Fruit fly (Drosophila melanogaster) whole organism, embryonic: ENCODE measurements around the gene CycG.

ENCODE experiments used
- Aef1 ChIP-seq: fragments of 200-800 bp; sonication (Bioruptor generic); IDR thresholded peaks from 3 replicates; pipeline ENCODE4 v1.3.6; 2022; ENCODE audit warnings: missing biosample characterization, missing genetic modification characterization
- B-H2 ChIP-seq: fragments of 200-800 bp; sonication (Bioruptor generic); optimal IDR thresholded peaks from 2 replicates; lab custom pipeline; 2018; ENCODE audit warnings: missing biosample characterization, mild to moderate bottlenecking, missing genetic modification characterization
- CG10462 ChIP-seq: fragments of 200-800 bp; sonication (Bioruptor generic); optimal IDR thresholded peaks from 2 replicates; lab custom pipeline; 2016; ENCODE audit warnings: missing biosample characterization, missing genetic modification characterization
- CG12769 ChIP-seq: fragments of 200-800 bp; sonication (Bioruptor generic); optimal IDR thresholded peaks from 2 replicates; lab custom pipeline; 2019; ENCODE audit warnings: missing biosample characterization, mild to moderate bottlenecking, missing genetic modification characterization, moderate library complexity
- CG13424 ChIP-seq: fragments of 200-800 bp; sonication (Bioruptor generic); optimal IDR thresholded peaks from 2 replicates; lab custom pipeline; 2019; ENCODE audit warnings: missing biosample characterization, mild to moderate bottlenecking, missing genetic modification characterization, moderate library complexity
- CG16779 ChIP-seq: fragments of 200-800 bp; sonication (Bioruptor generic); IDR thresholded peaks from 2 replicates; pipeline ENCODE4 v1.3.6; 2022; ENCODE audit warnings: missing biosample characterization, missing genetic modification characterization
- CG17359 ChIP-seq: fragments of 200-800 bp; sonication (Bioruptor generic); optimal IDR thresholded peaks from 3 replicates; lab custom pipeline; 2018; ENCODE audit warnings: missing biosample characterization, mild to moderate bottlenecking, missing genetic modification characterization, moderate library complexity
- CG18262 ChIP-seq: fragments of 200-800 bp; optimal IDR thresholded peaks from 3 replicates; lab custom pipeline; 2019; ENCODE audit warnings: missing biosample characterization, mild to moderate bottlenecking, missing genetic modification characterization, moderate library complexity
- CG30403 ChIP-seq: fragments of 200-800 bp; sonication (Bioruptor generic); optimal IDR thresholded peaks from 3 replicates; lab custom pipeline; 2016; ENCODE audit warnings: missing biosample characterization, missing genetic modification characterization
- CG32532 ChIP-seq: fragments of 200-800 bp; sonication (Bioruptor generic); IDR thresholded peaks from 2 replicates; pipeline ENCODE4 v1.3.6; 2022; ENCODE audit warnings: missing biosample characterization, missing genetic modification characterization
- CG34376 ChIP-seq: fragments of 200-800 bp; sonication (Bioruptor generic); optimal IDR thresholded peaks from 2 replicates; lab custom pipeline; 2018; ENCODE audit warnings: missing biosample characterization, mild to moderate bottlenecking, missing genetic modification characterization
- CG42726 ChIP-seq: fragments of 200-800 bp; sonication (Bioruptor generic); IDR thresholded peaks from 2 replicates; pipeline ENCODE4 v1.3.6; 2022; ENCODE audit warnings: missing biosample characterization, missing genetic modification characterization; ENCODE audit not compliant: partially characterized antibody
- CG4282 ChIP-seq: fragments of 200-800 bp; sonication (Bioruptor generic); optimal IDR thresholded peaks from 2 replicates; lab custom pipeline; 2016; ENCODE audit warnings: missing biosample characterization, missing genetic modification characterization
- CG4328 ChIP-seq: fragments of 200-800 bp; sonication (Bioruptor generic); optimal IDR thresholded peaks from 3 replicates; lab custom pipeline; 2017; ENCODE audit warnings: missing biosample characterization, missing genetic modification reagents, missing genetic modification characterization
- CG6683 ChIP-seq: fragments of 200-800 bp; sonication (Bioruptor generic); optimal IDR thresholded peaks from 2 replicates; lab custom pipeline; 2017; ENCODE audit warnings: missing biosample characterization, mild to moderate bottlenecking, missing genetic modification characterization, missing genetic modification reagents
- CG6854 ChIP-seq: fragments of 200-800 bp; sonication (Bioruptor generic); optimal IDR thresholded peaks from 3 replicates; lab custom pipeline; 2017; ENCODE audit warnings: missing biosample characterization, mild to moderate bottlenecking, missing genetic modification characterization
- CG7372 ChIP-seq: fragments of 200-800 bp; sonication (Bioruptor generic); IDR thresholded peaks from 2 replicates; pipeline ENCODE4 v1.3.6; 2022; ENCODE audit warnings: missing biosample characterization, missing genetic modification characterization
- CG7745 ChIP-seq: fragments of 200-800 bp; sonication (Bioruptor generic); optimal IDR thresholded peaks from 2 replicates; lab custom pipeline; 2018; ENCODE audit warnings: missing biosample characterization, mild to moderate bottlenecking, missing genetic modification characterization, moderate library complexity
- CG9437 ChIP-seq: fragments of 200-800 bp; sonication (Bioruptor generic); optimal IDR thresholded peaks from 2 replicates; lab custom pipeline; 2018; ENCODE audit warnings: missing biosample characterization, mild to moderate bottlenecking, missing genetic modification characterization
- CG9797 ChIP-seq: fragments of 200-800 bp; sonication (Bioruptor generic); optimal IDR thresholded peaks from 3 replicates; lab custom pipeline; 2018; ENCODE audit warnings: missing biosample characterization, mild to moderate bottlenecking, missing genetic modification characterization
- Dad ChIP-seq: fragments of 200-800 bp; sonication (Bioruptor generic); optimal IDR thresholded peaks from 3 replicates; lab custom pipeline; 2016; ENCODE audit warnings: missing biosample characterization, missing genetic modification characterization
- Dbx ChIP-seq: fragments of 200-800 bp; sonication (Bioruptor generic); IDR thresholded peaks from 3 replicates; pipeline ENCODE4 v1.3.6; 2022; ENCODE audit warnings: missing biosample characterization, missing genetic modification characterization
- ERR ChIP-seq: fragments of 200-800 bp; sonication (Bioruptor generic); optimal IDR thresholded peaks from 2 replicates; lab custom pipeline; 2016; ENCODE audit warnings: missing biosample characterization, missing genetic modification characterization
- Ets65A ChIP-seq: fragments of 200-800 bp; sonication (Bioruptor generic); peaks from one replicate; lab custom pipeline; 2016; ENCODE audit warnings: missing biosample characterization, missing genetic modification characterization
- GATAe ChIP-seq: fragments of 200-800 bp; sonication (Bioruptor generic); conservative IDR thresholded peaks from 2 replicates; pipeline ENCODE4 v1.3.6; 2022; ENCODE audit warnings: missing biosample characterization, missing genetic modification characterization
- HLHmδ ChIP-seq: fragments of 200-800 bp; sonication (Bioruptor generic); optimal IDR thresholded peaks from 2 replicates; lab custom pipeline; 2018; ENCODE audit warnings: missing biosample characterization, mild to moderate bottlenecking, missing genetic modification characterization, moderate library complexity
- HmgD ChIP-seq: fragments of 200-800 bp; sonication (Bioruptor generic); optimal IDR thresholded peaks from 3 replicates; lab custom pipeline; 2016; ENCODE audit warnings: missing biosample characterization, missing genetic modification characterization
- Med ChIP-seq: fragments of 200-800 bp; sonication (Bioruptor generic); peaks from one replicate; lab custom pipeline; 2016; ENCODE audit warnings: missing biosample characterization, missing genetic modification characterization, mild to moderate bottlenecking, inconsistent platforms, moderate library complexity
- Myb ChIP-seq: fragments of 200-800 bp; sonication (Bioruptor generic); optimal IDR thresholded peaks from 2 replicates; lab custom pipeline; 2016; ENCODE audit warnings: missing biosample characterization, missing genetic modification characterization
- NFAT ChIP-seq: fragments of 200-800 bp; sonication (Bioruptor generic); IDR thresholded peaks from 2 replicates; pipeline ENCODE4 v1.3.6; 2022; ENCODE audit warnings: missing biosample characterization, missing genetic modification characterization
- Xrp1 ChIP-seq: fragments of 200-800 bp; sonication (Bioruptor generic); IDR thresholded peaks from 2 replicates; pipeline ENCODE4 v1.3.6; 2022; ENCODE audit warnings: missing biosample characterization, missing genetic modification characterization
- bbx ChIP-seq: fragments of 200-800 bp; sonication (Bioruptor generic); IDR thresholded peaks from 2 replicates; pipeline ENCODE4 v1.3.6; 2022; ENCODE audit warnings: missing biosample characterization, missing genetic modification characterization; ENCODE audit not compliant: partially characterized antibody
- bcd ChIP-seq: fragments of 200-800 bp; sonication (Bioruptor generic); optimal IDR thresholded peaks from 2 replicates; lab custom pipeline; 2017; ENCODE audit warnings: missing biosample characterization, mild to moderate bottlenecking, missing genetic modification characterization
- caup ChIP-seq: fragments of 200-800 bp; sonication (Bioruptor generic); optimal IDR thresholded peaks from 3 replicates; lab custom pipeline; 2017; ENCODE audit warnings: missing biosample characterization, mild to moderate bottlenecking, missing genetic modification characterization, moderate library complexity; ENCODE audit not compliant: severe bottlenecking
- corto ChIP-seq: fragments of 200-800 bp; sonication (Bioruptor generic); optimal IDR thresholded peaks from 2 replicates; lab custom pipeline; 2016; ENCODE audit warnings: missing biosample characterization, mild to moderate bottlenecking, missing genetic modification characterization, moderate library complexity
- croc ChIP-seq: fragments of 200-800 bp; sonication (Bioruptor generic); conservative IDR thresholded peaks from 3 replicates; pipeline ENCODE4 v1.3.6; 2022; ENCODE audit warnings: missing biosample characterization, missing genetic modification characterization
- exex ChIP-seq: fragments of 200-800 bp; sonication (Bioruptor generic); optimal IDR thresholded peaks from 4 replicates; lab custom pipeline; 2018; ENCODE audit warnings: missing biosample characterization, mild to moderate bottlenecking, missing genetic modification characterization, moderate library complexity
- ftz-f1 ChIP-seq: fragments of 200-800 bp; sonication (Bioruptor generic); optimal IDR thresholded peaks from 2 replicates; lab custom pipeline; 2016; ENCODE audit warnings: missing biosample characterization, missing genetic modification characterization
- hb ChIP-seq: fragments of 200-800 bp; sonication (Bioruptor generic); IDR thresholded peaks from 3 replicates; pipeline ENCODE4 v1.3.6; 2022; ENCODE audit warnings: missing biosample characterization, missing genetic modification characterization; ENCODE audit not compliant: partially characterized antibody
- jing ChIP-seq: fragments of 200-800 bp; sonication (Bioruptor generic); optimal IDR thresholded peaks from 2 replicates; lab custom pipeline; 2018; ENCODE audit warnings: missing biosample characterization, mild to moderate bottlenecking, missing genetic modification characterization
- klu ChIP-seq: fragments of 200-800 bp; sonication (Bioruptor generic); IDR thresholded peaks from 2 replicates; pipeline ENCODE4 v1.3.6; 2022; ENCODE audit warnings: missing biosample characterization, missing genetic modification characterization
- lbe ChIP-seq: fragments of 200-800 bp; sonication (Bioruptor generic); optimal IDR thresholded peaks from 2 replicates; lab custom pipeline; 2016; ENCODE audit warnings: missing biosample characterization, mild to moderate bottlenecking, missing genetic modification characterization
- mirr ChIP-seq: fragments of 200-800 bp; sonication (Bioruptor generic); optimal IDR thresholded peaks from 3 replicates; lab custom pipeline; 2018; ENCODE audit warnings: missing biosample characterization, mild to moderate bottlenecking, missing genetic modification characterization
- sd ChIP-seq: fragments of 200-800 bp; sonication (Bioruptor generic); optimal IDR thresholded peaks from 3 replicates; lab custom pipeline; 2018; ENCODE audit warnings: missing biosample characterization, mild to moderate bottlenecking, missing genetic modification characterization, moderate library complexity
- sens ChIP-seq: fragments of 200-800 bp; sonication (Bioruptor generic); peaks from one replicate; lab custom pipeline; 2016; ENCODE audit warnings: missing biosample characterization, missing genetic modification characterization
- slou ChIP-seq: fragments of 200-800 bp; sonication (Bioruptor generic); optimal IDR thresholded peaks from 3 replicates; lab custom pipeline; 2016; ENCODE audit warnings: missing biosample characterization, missing genetic modification characterization
- tin ChIP-seq: fragments of 200-800 bp; sonication (Bioruptor generic); optimal IDR thresholded peaks from 3 replicates; lab custom pipeline; 2016; ENCODE audit warnings: missing biosample characterization, missing genetic modification characterization

The CycG gene

DNA sequence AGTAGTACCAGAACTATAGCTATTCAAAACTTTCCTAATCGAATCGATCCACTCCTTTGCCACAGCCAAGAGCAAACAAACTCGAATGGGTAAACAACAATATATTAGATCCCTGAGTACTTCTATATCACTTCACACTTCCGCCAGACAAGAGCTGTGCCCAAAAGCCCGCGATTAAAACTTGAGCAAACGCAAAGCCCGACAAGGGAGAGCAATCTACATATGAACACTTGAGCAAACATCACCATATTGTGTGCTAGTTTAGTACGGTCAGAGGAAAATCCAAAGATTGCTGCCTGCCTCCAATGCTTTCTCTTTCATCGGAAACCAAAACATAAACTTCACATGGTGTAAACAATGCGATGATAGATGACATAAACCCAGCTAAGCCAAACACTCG is 8.8 kb downstream of the CycG start (continued):
- TF ChIP-seq CG16779 (GFP tag; lab: Robert Waterston, UW), result no peak
- TF ChIP-seq bcd (GFP tag; lab: Kevin White, UChicago), result no peak
- TF ChIP-seq CG17359 (tag; lab: Kevin White, UChicago), result no peak
- no peak for TF ChIP-seq CG18262 (tag; lab: Kevin White, UChicago)
- no peak for TF ChIP-seq Aef1 (GFP tag; lab: Robert Waterston, UW)
- peak; percentile 1 for TF ChIP-seq Dad (GFP tag; lab: Kevin White, UChicago)
- no peak for TF ChIP-seq CG7372 (GFP tag; lab: Robert Waterston, UW)
- TF ChIP-seq jing (GFP tag; lab: Kevin White, UChicago), result no peak
- TF ChIP-seq klu (GFP tag; lab: Robert Waterston, UW), result no peak
- no peak for TF ChIP-seq bbx (GFP tag; lab: Robert Waterston, UW)
- no peak for TF ChIP-seq lbe (GFP tag; lab: Kevin White, UChicago)
- no peak for TF ChIP-seq tin (GFP tag; lab: Kevin White, UChicago)
- no peak for TF ChIP-seq croc (GFP tag; lab: Robert Waterston, UW)
- TF ChIP-seq, all 482 proteins: peak for 53

DNA sequence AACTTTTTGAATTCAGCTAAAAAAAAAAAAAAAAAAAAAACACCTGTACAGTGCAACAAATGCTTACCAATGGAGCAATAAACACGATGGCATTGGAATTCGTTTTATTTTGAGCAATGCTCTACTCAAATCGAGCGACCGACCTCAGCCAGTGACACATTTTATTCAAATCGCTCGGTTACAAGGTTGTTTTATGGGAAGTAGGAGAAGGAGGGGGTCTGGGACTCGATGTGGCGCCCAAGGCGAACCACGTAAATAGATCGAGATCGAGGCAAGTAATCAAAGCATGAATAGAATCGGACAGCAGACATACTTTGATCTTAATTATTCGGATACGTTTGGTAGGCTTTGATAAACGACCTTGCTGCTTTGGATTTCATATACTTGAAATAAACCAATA is 9.2 kb downstream of the CycG start:
- TF ChIP-seq sens (GFP tag; lab: Kevin White, UChicago) (peak; percentile 60), CG12769 (tag; lab: Kevin White, UChicago) (peak; percentile 91), CG9797 (no peak), CG10462 (no peak), ftz-f1 (GFP tag; lab: Kevin White, UChicago) (peak; percentile 92), hb (GFP tag; lab: Robert Waterston, UW) (no peak), CG30403 (no peak), sd (peak; percentile 58), NFAT (GFP tag; lab: Robert Waterston, UW) (no peak), Myb (GFP tag; lab: Kevin White, UChicago) (no peak)
- TF ChIP-seq, all 482 proteins: peak for 4

DNA sequence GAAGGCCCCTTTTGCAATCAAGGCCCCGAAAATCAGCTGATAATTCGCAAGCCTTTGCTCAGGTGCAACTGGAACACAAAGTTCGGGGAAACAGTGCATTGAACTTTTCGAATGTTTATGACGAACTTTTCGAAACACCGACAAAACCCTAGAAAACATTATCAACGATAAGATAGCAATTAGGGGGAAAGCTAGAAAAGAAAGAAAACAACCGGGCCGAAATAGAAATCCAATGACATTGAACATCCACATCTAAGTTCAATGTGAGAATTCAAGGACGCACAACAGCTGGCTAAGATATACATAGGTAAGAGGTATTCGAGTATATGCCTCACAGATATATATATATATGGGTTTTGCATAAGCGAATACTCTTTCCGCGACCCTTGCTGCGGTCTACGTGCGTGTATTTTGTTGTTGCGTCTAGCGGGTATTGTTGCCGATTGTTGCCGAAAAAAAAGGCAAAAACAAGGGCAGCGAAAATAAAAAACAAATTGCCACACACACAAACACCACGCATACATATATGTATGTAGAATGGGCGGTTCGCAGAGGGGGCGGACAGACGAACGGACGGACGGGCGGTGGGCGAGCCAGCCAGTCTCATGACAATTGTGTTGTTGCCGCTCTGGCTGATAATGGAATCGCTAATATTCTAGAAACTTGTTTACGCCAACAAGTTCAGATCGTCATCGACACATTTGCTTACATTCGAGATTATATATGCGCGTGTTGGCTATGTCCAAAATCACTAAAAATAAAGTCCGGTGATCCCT is 12.7 kb downstream of the CycG start:
- TF ChIP-seq B-H2 (GFP tag; lab: Kevin White, UChicago) (peak; percentile 19), Med (GFP tag; lab: Kevin White, UChicago) (peak; percentile 85), CG6683 (no peak), caup (GFP tag; lab: Kevin White, UChicago) (peak; percentile 13), ERR (GFP tag; lab: Kevin White, UChicago) (peak; percentile 8), CG4282 (GFP tag; lab: Kevin White, UChicago) (no peak), CG17359 (tag; lab: Kevin White, UChicago) (no peak), HLHmδ (GFP tag; lab: Kevin White, UChicago) (no peak), CG32532 (0 out of 2 replicates have a peak, but pooled peaks have one; percentile 10), Ets65A (GFP tag; lab: Kevin White, UChicago) (no peak), CG9797 (no peak), CG9437 (GFP tag; lab: Kevin White, UChicago) (no peak), slou (no peak), HmgD (GFP tag; lab: Kevin White, UChicago) (no peak), mirr (peak; percentile 30), corto (GFP tag; lab: Kevin White, UChicago) (peak; percentile 23), CG34376 (peak; percentile 83), Xrp1 (no peak), CG4328 (GFP tag; lab: Kevin White, UChicago) (peak; percentile 27), CG42726 (GFP tag; lab: Robert Waterston, UW) (no peak), CG6854 (GFP tag; lab: Kevin White, UChicago) (no peak), Dbx (peak; percentile 30; the same call in 1 of the 3 replicates), sens (GFP tag; lab: Kevin White, UChicago) (peak; percentile 12), CG13424 (tag; lab: Kevin White, UChicago) (no peak), exex (tag; lab: Kevin White, UChicago) (peak; percentile 70), CG7745 (no peak), GATAe (GFP tag; lab: Robert Waterston, UW) (no peak; the same call in 1 of the 2 replicates)
